Fruit fly (Drosophila melanogaster) S2 (cell line): ENCODE measurements around the gene Ugt36A1.

ENCODE experiments used
- CG8478 ChIP-seq: fragments of >200 bp; optimal IDR thresholded peaks from 2 replicates; lab custom pipeline; 2018
- CTCF ChIP-seq, 2 experiments: fragments of >200 bp; optimal IDR thresholded peaks; 2 replicates each; lab custom pipeline; 2018

DNA sequence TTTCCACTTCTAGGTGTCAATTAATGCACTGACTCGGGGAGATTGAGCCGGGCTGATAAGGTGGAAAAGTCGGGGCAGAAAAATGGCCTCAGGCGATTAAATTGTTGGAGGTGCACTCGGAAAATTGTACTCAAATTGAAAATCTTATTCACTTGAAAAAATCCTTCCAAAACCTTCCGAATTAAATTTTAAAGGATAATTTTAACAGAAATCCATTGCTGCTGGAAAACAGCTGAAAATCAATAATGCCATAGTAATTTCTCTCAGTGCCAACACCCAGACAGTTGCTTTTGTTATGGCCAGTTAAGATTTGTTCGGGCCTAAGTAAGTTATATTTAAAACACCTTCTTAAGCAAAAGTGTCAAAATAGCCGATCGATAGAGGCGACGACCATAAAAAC, 18.1 kb upstream of the Ugt36A1 start:
- TF ChIP-seq CG8478 (lab: Kevin White, UChicago) = no peak
- no peak for TF ChIP-seq CTCF (optimal IDR thresholded peaks at IDR 0.05; lab: Kevin White, UChicago)
